Worm (Caenorhabditis elegans): ENCODE results near the gene T25B6.3.

The T25B6.3 gene

DNA sequence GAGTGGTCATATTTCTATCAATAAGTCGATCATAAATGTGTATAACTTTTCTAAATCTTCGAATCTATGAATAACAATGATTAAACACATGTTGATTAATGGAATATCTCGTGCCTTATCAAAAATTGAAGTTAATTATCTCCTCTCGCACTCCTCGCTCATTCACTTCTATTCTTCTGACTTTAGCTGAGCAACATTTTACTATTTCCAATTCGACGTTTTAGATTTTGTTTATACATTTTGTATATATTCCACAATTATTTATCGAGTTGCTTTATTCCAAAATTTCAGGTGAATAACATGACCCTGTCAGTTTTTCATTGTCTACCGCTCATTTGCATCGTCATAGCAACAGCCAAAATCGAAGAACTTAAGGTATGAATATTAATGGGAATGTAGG lies at the start of gene T25B6.3:
Gene T25B6.3 (plus strand): TSS at position 301 of the 400 bp plus-strand sequence.
- TF ChIP-seq W03F9.2 (tag; optimal IDR thresholded peaks at IDR 0.05) (no peak), him-1 (tag; optimal IDR thresholded peaks at IDR 0.05) (no peak), dao-5 (tag; optimal IDR thresholded peaks at IDR 0.05) (no peak)

- TF ChIP-seq dao-5 (tag; optimal IDR thresholded peaks at IDR 0.05) (no peak), W03F9.2 (tag; optimal IDR thresholded peaks at IDR 0.05) (no peak), him-1 (tag; optimal IDR thresholded peaks at IDR 0.05) (no peak)
These were observed 46.7 kb upstream of the T25B6.3 start, which contains the start of gene nmur-1 for ce11 chrX:8980676-8981075. TSS of gene nmur-1 (plus strand) at chrX:8980976.

DNA sequence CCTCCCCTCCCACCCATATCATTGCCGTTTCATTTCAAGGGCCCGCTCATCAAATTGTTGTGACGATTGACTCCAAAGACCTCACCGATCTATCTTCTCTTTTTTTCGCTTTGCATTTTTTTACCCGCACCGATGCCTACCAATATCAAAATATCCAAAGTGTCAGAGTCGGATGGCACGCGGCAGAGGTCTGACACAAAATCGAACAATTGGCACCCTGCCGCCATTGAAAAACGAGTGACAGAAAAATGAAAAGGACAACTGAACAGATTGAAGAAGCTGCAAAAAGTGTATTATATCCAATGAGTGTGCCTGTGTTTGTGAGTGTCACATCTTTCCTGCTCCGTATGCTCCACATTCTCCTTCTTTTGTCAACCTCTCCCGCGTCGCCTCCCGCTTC lies 41.0 kb upstream of the T25B6.3 start:
- no peak for TF ChIP-seq W03F9.2 (tag; optimal IDR thresholded peaks at IDR 0.05)
- no peak for TF ChIP-seq him-1 (tag; optimal IDR thresholded peaks at IDR 0.05)
- TF ChIP-seq dao-5 (tag; optimal IDR thresholded peaks at IDR 0.05): no peak

DNA sequence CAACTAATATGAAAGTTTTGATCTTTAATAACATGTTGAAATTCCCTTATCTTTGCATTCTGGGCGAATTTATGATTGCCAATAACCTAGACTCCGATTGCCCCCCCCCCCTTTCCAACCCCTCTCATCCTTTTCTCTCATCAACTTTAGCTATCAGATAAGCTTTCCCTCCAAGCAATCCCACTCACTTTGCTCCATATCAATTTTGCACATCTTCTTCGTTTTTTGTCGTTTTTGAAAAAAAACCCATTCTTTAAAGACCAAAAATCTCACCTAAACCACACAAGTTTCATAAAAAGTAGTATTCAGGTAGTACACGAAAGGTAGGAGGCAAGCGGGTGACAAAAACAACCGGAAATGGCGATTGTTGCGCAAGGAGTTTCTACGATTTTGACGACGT lies 39.6 kb upstream of the T25B6.3 start, which contains the start of gene twk-18:
Gene twk-18 (plus strand): TSS at position 301 of the 400 bp plus-strand sequence.
- TF ChIP-seq dao-5 (tag; optimal IDR thresholded peaks at IDR 0.05) (no peak), him-1 (tag; optimal IDR thresholded peaks at IDR 0.05) (no peak), W03F9.2 (tag; optimal IDR thresholded peaks at IDR 0.05) (no peak)

- no peak for TF ChIP-seq him-1 (tag; optimal IDR thresholded peaks at IDR 0.05)
- TF ChIP-seq dao-5 (tag; optimal IDR thresholded peaks at IDR 0.05): no peak
- no peak for TF ChIP-seq W03F9.2 (tag; optimal IDR thresholded peaks at IDR 0.05)
These were observed 35.4 kb upstream of the T25B6.3 start, which contains the start of gene C24A3.4 for ce11 chrX:8991856-8992456. TSS of gene C24A3.4 (plus strand) at chrX:8992406.

- TF ChIP-seq him-1 (tag; optimal IDR thresholded peaks at IDR 0.05) (peak; percentile 50), dao-5 (tag; optimal IDR thresholded peaks at IDR 0.05) (no peak)
These were observed 31.9 kb upstream of the T25B6.3 start for ce11 chrX:8995527-8995946.

- TF ChIP-seq him-1 (tag; optimal IDR thresholded peaks at IDR 0.05) (no peak), dao-5 (tag; optimal IDR thresholded peaks at IDR 0.05) (no peak), W03F9.2 (tag; optimal IDR thresholded peaks at IDR 0.05) (no peak)
These were observed 30.8 kb upstream of the T25B6.3 start for ce11 chrX:8996496-8997116.

- no peak for TF ChIP-seq dao-5 (tag; optimal IDR thresholded peaks at IDR 0.05)
- TF ChIP-seq him-1 (tag; optimal IDR thresholded peaks at IDR 0.05): no peak
- TF ChIP-seq W03F9.2 (tag; optimal IDR thresholded peaks at IDR 0.05): no peak
These were observed 29.8 kb upstream of the T25B6.3 start, which contains the start of gene C24A3.2 for ce11 chrX:8997450-8998075. TSS of gene C24A3.2 (plus strand) at chrX:8997500.

DNA sequence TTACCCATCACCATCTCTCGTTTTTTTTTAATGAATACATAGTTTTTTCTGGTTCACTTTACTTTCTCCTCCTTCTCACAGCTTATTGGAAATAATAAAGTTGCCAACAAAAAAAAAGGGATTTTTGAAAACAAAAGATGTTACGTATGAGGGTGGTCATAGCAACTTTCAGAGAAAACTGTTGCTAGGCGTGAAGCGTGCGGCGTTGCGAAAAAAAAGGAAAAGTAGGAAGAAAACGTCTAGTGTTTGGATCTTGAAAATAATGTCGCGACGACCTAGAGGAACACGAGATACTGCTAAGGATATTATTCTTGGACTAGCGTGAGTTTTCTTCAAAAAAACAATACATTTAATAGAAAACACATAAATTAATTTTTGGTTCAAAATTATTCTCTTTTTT lies 28.6 kb upstream of the T25B6.3 start, which contains the start of gene C24A3.1:
Gene C24A3.1 (plus strand): TSS at position 263 of the 400 bp plus-strand sequence.
- TF ChIP-seq dao-5 (tag; optimal IDR thresholded peaks at IDR 0.05) (no peak), W03F9.2 (tag; optimal IDR thresholded peaks at IDR 0.05) (no peak), him-1 (tag; optimal IDR thresholded peaks at IDR 0.05) (no peak)

- no peak for TF ChIP-seq W03F9.2 (tag; optimal IDR thresholded peaks at IDR 0.05)
- TF ChIP-seq him-1 (tag; optimal IDR thresholded peaks at IDR 0.05): no peak
- no peak for TF ChIP-seq dao-5 (tag; optimal IDR thresholded peaks at IDR 0.05)
These were observed 17.0 kb upstream of the T25B6.3 start, which contains the start of gene C24A3.9 for ce11 chrX:9010418-9010817. TSS of gene C24A3.9 (minus strand) at chrX:9010518.

DNA sequence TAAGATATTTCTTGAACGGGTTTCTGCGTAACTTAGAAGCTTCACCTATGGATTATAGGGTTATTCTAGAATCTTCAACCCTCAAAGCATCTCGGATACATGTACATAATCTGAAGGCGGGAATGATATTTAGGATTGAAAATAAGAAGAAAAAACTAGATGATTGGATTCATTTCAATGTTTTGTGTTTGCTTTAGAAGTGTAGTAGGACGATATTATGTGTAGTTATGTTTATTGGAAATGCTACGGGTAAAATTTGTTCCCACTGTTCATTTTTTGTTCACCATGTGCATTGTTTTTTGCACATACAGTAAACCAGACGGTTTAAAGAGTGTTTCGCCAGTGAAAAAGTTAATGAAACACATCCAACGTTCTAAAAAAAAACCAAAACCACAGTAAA lies 15.9 kb upstream of the T25B6.3 start:
- no peak for TF ChIP-seq him-1 (tag; optimal IDR thresholded peaks at IDR 0.05)
- no peak for TF ChIP-seq W03F9.2 (tag; optimal IDR thresholded peaks at IDR 0.05)
- TF ChIP-seq dao-5 (tag; optimal IDR thresholded peaks at IDR 0.05): no peak

DNA sequence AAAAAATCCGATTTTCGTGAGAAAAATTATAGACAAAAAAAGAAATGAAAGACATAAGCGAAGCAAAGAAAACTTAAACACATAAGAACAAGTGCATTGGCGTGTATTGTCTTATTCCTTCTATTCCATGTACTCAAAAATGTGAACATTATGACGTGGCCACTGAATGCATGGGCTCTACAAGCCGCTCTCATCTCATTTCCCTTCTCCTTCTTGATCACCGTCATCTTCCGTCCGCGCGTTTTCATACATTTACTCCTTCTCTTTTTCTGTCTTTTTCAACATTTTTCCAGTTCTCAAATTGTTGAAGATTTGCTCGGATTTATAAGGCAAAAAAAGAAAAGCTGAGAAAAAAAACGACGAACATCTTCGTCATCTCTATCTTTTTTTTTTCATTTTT lies 13.0 kb upstream of the T25B6.3 start:
- TF ChIP-seq him-1 (tag; optimal IDR thresholded peaks at IDR 0.05): no peak
- TF ChIP-seq W03F9.2 (tag; optimal IDR thresholded peaks at IDR 0.05): no peak
- no peak for TF ChIP-seq dao-5 (tag; optimal IDR thresholded peaks at IDR 0.05)

DNA sequence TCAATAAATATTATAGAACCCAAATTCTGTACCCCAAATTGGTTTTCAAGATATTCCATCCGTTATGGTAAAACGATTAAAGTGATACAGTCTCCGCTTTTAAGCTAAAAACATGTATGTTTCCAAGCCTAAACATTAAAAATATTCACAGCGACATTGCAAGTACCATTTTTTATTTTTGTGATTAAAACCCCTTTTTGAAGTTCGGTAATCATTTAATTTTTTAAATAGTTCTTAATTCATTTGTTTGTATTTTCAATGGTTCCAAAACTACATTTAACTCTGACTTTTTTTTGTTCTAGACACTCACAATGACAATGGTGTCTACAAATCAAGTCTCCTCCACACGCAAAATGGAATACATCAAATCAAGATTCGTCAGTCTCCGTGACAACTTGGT lies 12.0 kb upstream of the T25B6.3 start, which contains the start of gene T25B6.4:
Gene T25B6.4 (plus strand): TSS at position 301 of the 400 bp plus-strand sequence.
- no peak for TF ChIP-seq dao-5 (tag; optimal IDR thresholded peaks at IDR 0.05)
- no peak for TF ChIP-seq him-1 (tag; optimal IDR thresholded peaks at IDR 0.05)
- TF ChIP-seq W03F9.2 (tag; optimal IDR thresholded peaks at IDR 0.05): no peak

ce11 chrX:9021645-9022044 lies 5.8 kb upstream of the T25B6.3 start, which contains the start of gene T25B6.5:
TSS of gene T25B6.5 (minus strand) at chrX:9021745.
- no peak for TF ChIP-seq W03F9.2 (tag; optimal IDR thresholded peaks at IDR 0.05)
- TF ChIP-seq him-1 (tag; optimal IDR thresholded peaks at IDR 0.05): no peak
- TF ChIP-seq dao-5 (tag; optimal IDR thresholded peaks at IDR 0.05): no peak

Measured in whole organism, L4/young adult.